Fruit fly (Drosophila melanogaster) Kc167 (cell line): Measurements from ENCODE around the gene smg.

ENCODE experiments used
- Myc ChIP-seq: fragments of >200 bp; optimal IDR thresholded peaks from 2 replicates; lab custom pipeline; 2017; ENCODE audit warnings: missing external identifiers
- Sin3A ChIP-seq: fragments of >200 bp; optimal IDR thresholded peaks from 2 replicates; lab custom pipeline; 2018; ENCODE audit warnings: missing external identifiers
- h ChIP-seq: fragments of >200 bp; optimal IDR thresholded peaks from 3 replicates; lab custom pipeline; 2018; ENCODE audit warnings: missing external identifiers
- insv ChIP-seq: fragments of >200 bp; optimal IDR thresholded peaks from 3 replicates; lab custom pipeline; 2018; ENCODE audit warnings: missing external identifiers
- ttk ChIP-seq: sonication (Bioruptor generic); optimal IDR thresholded peaks from 2 replicates; lab custom pipeline; 2017; ENCODE audit warnings: missing external identifiers

dm6 chr3L:9025178-9025577 is 27.4 kb upstream of the smg start:
- TF ChIP-seq Sin3A (lab: Kevin White, UChicago) (no peak), h (lab: Kevin White, UChicago) (no peak), ttk (lab: Kevin White, UChicago) (no peak), insv (lab: Kevin White, UChicago) (no peak), Myc (lab: Kevin White, UChicago) (no peak)
